Fruit fly (Drosophila melanogaster): ENCODE measurements around the gene CG14391.

Gene CG14391

DNA sequence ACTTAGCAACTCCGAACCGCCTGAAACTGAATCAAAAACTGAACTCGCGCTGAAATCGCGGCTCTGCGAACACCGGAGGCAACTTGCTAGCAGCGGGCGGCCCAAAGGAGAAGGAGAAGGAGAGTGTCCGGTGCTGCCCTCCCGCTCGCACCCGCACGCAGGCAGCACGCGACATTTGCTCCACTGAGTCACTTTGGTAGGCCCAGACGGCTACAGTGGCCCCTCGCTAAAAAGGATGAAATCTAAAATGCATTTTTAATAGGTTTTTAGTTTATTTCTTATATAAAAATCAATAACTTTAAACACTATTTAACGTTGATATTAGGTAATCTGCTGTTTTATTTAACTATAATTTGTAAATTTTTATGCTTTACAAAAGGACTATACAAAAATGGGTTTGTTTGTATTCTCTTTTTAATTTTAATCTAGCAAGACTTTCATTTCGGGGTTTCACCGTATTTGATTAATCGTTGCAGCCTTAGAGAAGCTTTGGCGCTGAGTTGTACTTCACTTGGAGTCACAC lies 27.8 kb upstream of the CG14391 start, which contains the start of gene Men (continued):
- TF ChIP-seq CG17829 (tag; optimal IDR thresholded peaks at IDR 0.05) (peak; percentile 60), dmrt11E (tag; optimal IDR thresholded peaks at IDR 0.05) (peak; percentile 17), CG1529 (GFP tag; optimal IDR thresholded peaks at IDR 0.05) (peak; percentile 25), D19B (GFP tag; optimal IDR thresholded peaks at IDR 0.05) (no peak), CG4854 (GFP tag; optimal IDR thresholded peaks at IDR 0.05) (no peak), unpg (GFP tag; optimal IDR thresholded peaks at IDR 0.05) (peak; percentile 75), Awh (GFP tag; IDR thresholded peaks at IDR 0.05) (0 out of 2 replicates have a peak, but pooled peaks have one; percentile 43), ken (GFP tag; IDR thresholded peaks at IDR 0.05) (no peak), CG8388 (GFP tag; optimal IDR thresholded peaks at IDR 0.05) (peak; percentile 71), CG13894 (tag; optimal IDR thresholded peaks at IDR 0.05) (peak; percentile 27), sc (optimal IDR thresholded peaks at IDR 0.05) (no peak), sc (GFP tag; optimal IDR thresholded peaks at IDR 0.05) (peak; percentile 41), Nf-YC (tag; optimal IDR thresholded peaks at IDR 0.05) (peak; percentile 68), dysf (GFP tag; IDR thresholded peaks at IDR 0.05) (peak; percentile 80), CrebB (tag; optimal IDR thresholded peaks at IDR 0.05) (no peak), HmgD (GFP tag; optimal IDR thresholded peaks at IDR 0.05) (no peak), ems (GFP tag; optimal IDR thresholded peaks at IDR 0.05) (peak; percentile 19), danr (GFP tag; IDR thresholded peaks at IDR 0.05) (no peak), tin (GFP tag; optimal IDR thresholded peaks at IDR 0.05) (peak; percentile 27), CG14667 (GFP tag; IDR thresholded peaks at IDR 0.05) (no peak), sd (tag; optimal IDR thresholded peaks at IDR 0.05) (peak; percentile 38), Abd-B (GFP tag; optimal IDR thresholded peaks at IDR 0.05) (peak; percentile 17), CG17385 (GFP tag; optimal IDR thresholded peaks at IDR 0.05) (peak; percentile 62), CG6765 (GFP tag; optimal IDR thresholded peaks at IDR 0.05) (peak; percentile 41), Dek (tag; optimal IDR thresholded peaks at IDR 0.05) (peak; percentile 62), CG9876 (GFP tag; optimal IDR thresholded peaks at IDR 0.05) (no peak), seq (GFP tag; IDR thresholded peaks at IDR 0.05) (peak; percentile 59), pros (GFP tag; optimal IDR thresholded peaks at IDR 0.05) (no peak), CG14860 (GFP tag; IDR thresholded peaks at IDR 0.05; ENCODE audit: partially characterized antibody) (no peak), cas (GFP tag; IDR thresholded peaks at IDR 0.05) (no peak), ind (GFP tag; optimal IDR thresholded peaks at IDR 0.05) (peak; percentile 55), CG3281 (GFP tag; optimal IDR thresholded peaks at IDR 0.05) (peak; percentile 49), p53 (GFP tag; optimal IDR thresholded peaks at IDR 0.05) (no peak), CG7271 (tag; optimal IDR thresholded peaks at IDR 0.05) (no peak), crp (GFP tag; optimal IDR thresholded peaks at IDR 0.05) (no peak), Jarid2 (GFP tag; optimal IDR thresholded peaks at IDR 0.05) (peak; percentile 46), trem (tag; optimal IDR thresholded peaks at IDR 0.05) (peak; percentile 11), CG12219 (GFP tag; optimal IDR thresholded peaks at IDR 0.05) (no peak), Poxn (GFP tag; IDR thresholded peaks at IDR 0.05) (no peak), mam (GFP tag; optimal IDR thresholded peaks at IDR 0.05) (no peak), lola (GFP tag; optimal IDR thresholded peaks at IDR 0.05) (peak in 1 of 3 experiments; percentile 56), az2 (GFP tag; optimal IDR thresholded peaks at IDR 0.05) (no peak), lmd (GFP tag; IDR thresholded peaks at IDR 0.05) (peak; percentile 52), Drgx (GFP tag; IDR thresholded peaks at IDR 0.05) (peak; percentile 65; the same call in 1 of the 2 replicates), Blimp-1 (GFP tag; optimal IDR thresholded peaks at IDR 0.05) (peak; percentile 61), CG17802 (tag; optimal IDR thresholded peaks at IDR 0.05) (no peak), Xbp1 (GFP tag; optimal IDR thresholded peaks at IDR 0.05) (peak; percentile 30), Deaf1 (tag; optimal IDR thresholded peaks at IDR 0.05) (peak; percentile 43), gsb-n (tag; optimal IDR thresholded peaks at IDR 0.05) (peak; percentile 45), Atf6 (GFP tag; IDR thresholded peaks at IDR 0.05) (no peak; the same call in 1 of the 2 replicates)
